Worm (Caenorhabditis elegans): ENCODE data around the gene efn-3.
A peak's percentile ranks its signal among the peaks of the same experiment; 100 is the strongest.

efn-3 gene

ce11 chrX:13471855-13472254 lies 5.4 kb downstream of the efn-3 start, which contains the start of gene tre-4:
Gene tre-4, plus strand, starts transcription at chrX:13472155.
- TF ChIP-seq ces-1 (GFP tag; optimal IDR thresholded peaks at IDR 0.05) (no peak), nhr-2 (tag; optimal IDR thresholded peaks at IDR 0.05) (no peak)

- TF ChIP-seq nhr-12 (tag; optimal IDR thresholded peaks at IDR 0.05) (no peak), tbx-8 (GFP tag; optimal IDR thresholded peaks at IDR 0.05) (no peak), pha-4 (tag; optimal IDR thresholded peaks at IDR 0.05) (no peak), elt-3 (tag; optimal IDR thresholded peaks at IDR 0.05) (no peak), lin-32 (GFP tag; optimal IDR thresholded peaks at IDR 0.05) (no peak), hlh-1 (tag; optimal IDR thresholded peaks at IDR 0.05) (no peak), ztf-11 (tag; optimal IDR thresholded peaks at IDR 0.05) (no peak), elt-1 (tag; optimal IDR thresholded peaks at IDR 0.05; ENCODE audit: borderline replicate concordance, insufficient read depth) (no peak), ceh-83 (GFP tag; optimal IDR thresholded peaks at IDR 0.05) (no peak), mep-1 (tag; optimal IDR thresholded peaks at IDR 0.05) (no peak), ceh-43 (GFP tag; optimal IDR thresholded peaks at IDR 0.05) (no peak), mab-5 (tag; optimal IDR thresholded peaks at IDR 0.05) (no peak)
Measured at ce11 chrX:13469907-13470647, 7.2 kb downstream of the efn-3 start.

ce11 chrX:13469047-13469633 lies 8.1 kb downstream of the efn-3 start, which contains the start of gene col-184:
Gene col-184, plus strand, starts transcription at chrX:13469455.
- no peak for TF ChIP-seq nhr-2 (tag; optimal IDR thresholded peaks at IDR 0.05)
- TF ChIP-seq unc-120 (tag; optimal IDR thresholded peaks at IDR 0.05; ENCODE audit: poor library complexity, severe bottlenecking) = no peak
- no peak for TF ChIP-seq sptf-1 (tag; optimal IDR thresholded peaks at IDR 0.05)
- peak; percentile 52 for TF ChIP-seq zip-8 (tag; optimal IDR thresholded peaks at IDR 0.05)
- TF ChIP-seq nhr-76 (tag; optimal IDR thresholded peaks at IDR 0.05) = no peak
- TF ChIP-seq sem-2 (GFP tag; optimal IDR thresholded peaks at IDR 0.05) = no peak

ce11 chrX:13466926-13467866 lies 10.1 kb downstream of the efn-3 start, which contains the start of gene col-183:
Gene col-183, minus strand, starts transcription at chrX:13467764.
- TF ChIP-seq unc-39 (tag; optimal IDR thresholded peaks at IDR 0.05) = no peak

- TF ChIP-seq ceh-83 (GFP tag; optimal IDR thresholded peaks at IDR 0.05) (no peak), pha-4 (tag; optimal IDR thresholded peaks at IDR 0.05) (no peak), unc-62 (GFP tag; optimal IDR thresholded peaks at IDR 0.05) (no peak), lin-13 (tag; optimal IDR thresholded peaks at IDR 0.05) (no peak), unc-39 (tag; optimal IDR thresholded peaks at IDR 0.05) (no peak), drap-1 (GFP tag; optimal IDR thresholded peaks at IDR 0.05) (no peak), zip-8 (tag; optimal IDR thresholded peaks at IDR 0.05) (no peak), flh-1 (GFP tag; optimal IDR thresholded peaks at IDR 0.05) (no peak), sem-2 (GFP tag; optimal IDR thresholded peaks at IDR 0.05) (no peak), ztf-11 (tag; optimal IDR thresholded peaks at IDR 0.05) (no peak), hlh-1 (tag; optimal IDR thresholded peaks at IDR 0.05) (no peak), M03D4.4 (tag; optimal IDR thresholded peaks at IDR 0.05) (no peak), nhr-237 (tag; optimal IDR thresholded peaks at IDR 0.05) (no peak), nhr-12 (tag; optimal IDR thresholded peaks at IDR 0.05) (no peak), snpc-4 (tag; optimal IDR thresholded peaks at IDR 0.05) (no peak), sptf-1 (tag; optimal IDR thresholded peaks at IDR 0.05) (no peak), lsy-2 (tag; optimal IDR thresholded peaks at IDR 0.05) (no peak), blmp-1 (tag; optimal IDR thresholded peaks at IDR 0.05) (no peak)
Measured at ce11 chrX:13463793-13464192, 13.5 kb downstream of the efn-3 start, which contains the start of gene F02D10.2. Gene F02D10.2, minus strand, starts transcription at chrX:13463893.
